Fruit fly (Drosophila melanogaster) whole organism, wandering third instar larva: ENCODE results near the gene CCT6.

Experiments used
- Hr78 ChIP-seq: fragments of >200 bp; optimal IDR thresholded peaks from 2 replicates; lab custom pipeline; 2017; ENCODE audit warnings: missing biosample characterization, missing genetic modification characterization
- dl ChIP-seq, 2 experiments: fragments of 175-275, 200-275 bp in 1 of 2; fragments of 200-275 bp in 1 of 2; sonication (Bioruptor generic); optimal IDR thresholded peaks; lab custom pipeline; 2018; ENCODE audit warnings: mild to moderate bottlenecking in 2 of 2, missing biosample characterization in 2 of 2, missing genetic modification characterization in 2 of 2, moderate library complexity in 2 of 2; ENCODE audit not compliant: partially characterized antibody in 2 of 2, insufficient read depth in 1 of 2

DNA sequence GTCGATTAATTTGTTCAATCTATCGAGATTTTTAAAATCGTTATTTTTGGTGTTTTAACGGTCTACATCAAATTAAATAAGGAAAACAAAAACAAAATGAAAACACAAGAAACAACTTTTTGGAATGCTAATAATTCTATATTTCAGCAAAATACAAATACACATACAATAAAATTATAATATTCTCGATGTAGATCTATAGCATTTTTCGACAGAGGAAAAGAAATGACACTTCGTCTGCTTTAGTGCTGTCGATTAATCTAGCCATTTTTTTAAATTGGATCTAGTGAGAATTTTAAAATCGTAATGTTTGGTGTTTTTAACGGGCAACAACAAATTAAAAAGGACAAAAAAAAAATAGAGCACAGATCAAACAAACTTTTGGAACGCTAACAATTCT, 9.3 kb upstream of the CCT6 start, which contains the start of gene Arp6:
- TF ChIP-seq dl (GFP tag; optimal IDR thresholded peaks at IDR 0.05; lab: Kevin White, UChicago; ENCODE audit: insufficient read depth in 1 of 2, partially characterized antibody in 2 of 2) = no peak
- TF ChIP-seq Hr78 (GFP tag; lab: Kevin White, UChicago) = no peak
